Fruit fly (Drosophila melanogaster) whole organism, wandering third instar larva: ENCODE results near the gene haf.

ENCODE experiments used
- Dfd ChIP-seq: fragments of >200 bp; optimal IDR thresholded peaks from 2 replicates; lab custom pipeline; 2017; ENCODE audit warnings: missing biosample characterization, missing genetic modification characterization
- h ChIP-seq: fragments of 200-800 bp; sonication (Bioruptor generic); optimal IDR thresholded peaks from 3 replicates; lab custom pipeline; 2016; ENCODE audit warnings: missing biosample characterization, mild to moderate bottlenecking, missing genetic modification characterization

DNA sequence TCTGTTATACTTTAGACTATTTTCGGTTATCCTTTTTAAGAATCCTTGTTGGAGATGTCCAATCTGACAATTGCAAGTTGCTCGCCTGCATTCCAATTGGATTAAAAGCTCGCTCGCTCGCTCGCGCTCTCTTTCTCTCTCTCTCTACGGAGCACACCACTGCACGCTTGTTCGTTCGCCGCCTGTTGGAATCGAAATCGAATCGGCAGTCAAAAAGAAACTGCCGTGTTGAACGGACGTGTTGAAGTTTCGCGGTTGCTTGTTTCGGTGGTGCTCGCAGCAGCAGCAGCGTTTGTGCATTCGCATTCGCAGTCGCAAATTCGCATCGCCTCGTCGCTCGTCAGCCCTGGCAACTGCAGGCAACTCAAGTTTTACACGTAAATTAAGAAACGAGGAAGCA lies 96.1 kb downstream of the haf start, which contains the start of gene chinmo:
- TF ChIP-seq h (GFP tag; lab: Kevin White, UChicago), result peak; percentile 51
- TF ChIP-seq Dfd (GFP tag; lab: Kevin White, UChicago), result no peak
